Worm (Caenorhabditis elegans): ENCODE measurements around the gene F47G9.6.

ce11 chrV:11307781-11308180 lies 21.4 kb upstream of the F47G9.6 start:
- no peak for TF ChIP-seq ceh-79 (tag; optimal IDR thresholded peaks at IDR 0.05)
- TF ChIP-seq snpc-4 (GFP tag; optimal IDR thresholded peaks at IDR 0.05): no peak
- TF ChIP-seq snpc-4 (tag; optimal IDR thresholded peaks at IDR 0.05): no peak
- no peak for TF ChIP-seq sptf-2 (GFP tag; optimal IDR thresholded peaks at IDR 0.05)
- no peak for TF ChIP-seq egl-18 (GFP tag; IDR thresholded peaks at IDR 0.05)
- TF ChIP-seq madf-8 (GFP tag; conservative IDR thresholded peaks at IDR 0.05): no peak
- TF ChIP-seq ceh-91 (GFP tag; IDR thresholded peaks at IDR 0.05): no peak
- no peak for TF ChIP-seq die-1 (tag; optimal IDR thresholded peaks at IDR 0.05)
- no peak for TF ChIP-seq madf-6 (GFP tag; IDR thresholded peaks at IDR 0.05)

All from whole organism, young adult.